Worm (Caenorhabditis elegans): ENCODE results near the gene F31B9.3.

F31B9.3 gene

ce11 chrX:15923440-15923839 is at the start of gene F31B9.3:
Gene F31B9.3, plus strand, starts transcription at chrX:15923740.
- TF ChIP-seq C08G9.2 (tag; optimal IDR thresholded peaks at IDR 0.05) (no peak), elt-4 (tag; optimal IDR thresholded peaks at IDR 0.05) (no peak), Y22D7AL.16 (tag; optimal IDR thresholded peaks at IDR 0.05) (no peak), sox-4 (tag; optimal IDR thresholded peaks at IDR 0.05) (no peak), pax-1 (tag; optimal IDR thresholded peaks at IDR 0.05) (no peak), ceh-31 (tag; optimal IDR thresholded peaks at IDR 0.05) (no peak), fax-1 (tag; optimal IDR thresholded peaks at IDR 0.05) (no peak)

- peak; percentile 21 for TF ChIP-seq ceh-19 (GFP tag; optimal IDR thresholded peaks at IDR 0.05)
- TF ChIP-seq K02D7.2 (tag; optimal IDR thresholded peaks at IDR 0.05), result no peak
- no peak for TF ChIP-seq mec-3 (tag; optimal IDR thresholded peaks at IDR 0.05; ENCODE audit: borderline replicate concordance)
- no peak for TF ChIP-seq nhr-232 (tag; optimal IDR thresholded peaks at IDR 0.05)
- TF ChIP-seq T23F11.4 (GFP tag; optimal IDR thresholded peaks at IDR 0.05), result peak; percentile 10
- TF ChIP-seq che-1 (tag; optimal IDR thresholded peaks at IDR 0.05), result peak; percentile 29
- TF ChIP-seq ceh-6 (GFP tag; optimal IDR thresholded peaks at IDR 0.05), result peak; percentile 29
These were observed 46.6 kb upstream of the F31B9.3 start for ce11 chrX:15876936-15877335.

- TF ChIP-seq lin-11 (tag; optimal IDR thresholded peaks at IDR 0.05), result no peak
- TF ChIP-seq eyg-1 (tag; optimal IDR thresholded peaks at IDR 0.05), result no peak
- TF ChIP-seq ceh-45 (GFP tag; IDR thresholded peaks at IDR 0.05), result no peak
- TF ChIP-seq ttx-3 (tag; optimal IDR thresholded peaks at IDR 0.05), result no peak
- TF ChIP-seq unc-86 (tag; optimal IDR thresholded peaks at IDR 0.05), result no peak
- no peak for TF ChIP-seq pax-1 (tag; optimal IDR thresholded peaks at IDR 0.05)
- no peak for TF ChIP-seq ets-4 (tag; optimal IDR thresholded peaks at IDR 0.05)
- TF ChIP-seq pqm-1 (tag; optimal IDR thresholded peaks at IDR 0.05), result no peak
These were observed 44.8 kb upstream of the F31B9.3 start, which contains the start of gene gmeb-2 for ce11 chrX:15878785-15879184. Gene gmeb-2, plus strand, starts transcription at chrX:15879085.

ce11 chrX:15881027-15881426 is 42.5 kb upstream of the F31B9.3 start:
- peak; percentile 29 for TF ChIP-seq pha-2 (tag; optimal IDR thresholded peaks at IDR 0.05)
- no peak for TF ChIP-seq ceh-18 (tag; optimal IDR thresholded peaks at IDR 0.05)
- TF ChIP-seq ceh-34 (tag; optimal IDR thresholded peaks at IDR 0.05), result peak; percentile 54
- peak; percentile 26 for TF ChIP-seq ref-2 (tag; optimal IDR thresholded peaks at IDR 0.05)

- no peak for TF ChIP-seq fkh-10 (GFP tag; optimal IDR thresholded peaks at IDR 0.05)
- no peak for TF ChIP-seq dve-1 (tag; optimal IDR thresholded peaks at IDR 0.05)
- no peak for TF ChIP-seq unc-55 (GFP tag; optimal IDR thresholded peaks at IDR 0.05)
- TF ChIP-seq sdc-2 (tag; optimal IDR thresholded peaks at IDR 0.05), result no peak
- no peak for TF ChIP-seq ceh-45 (GFP tag; IDR thresholded peaks at IDR 0.05)
- TF ChIP-seq syd-9 (tag; optimal IDR thresholded peaks at IDR 0.05), result no peak
- TF ChIP-seq hlh-30 (tag; optimal IDR thresholded peaks at IDR 0.05; ENCODE audit: insufficient read depth), result no peak
- TF ChIP-seq ceh-24 (tag; optimal IDR thresholded peaks at IDR 0.05), result no peak
- no peak for TF ChIP-seq odd-2 (tag; optimal IDR thresholded peaks at IDR 0.05)
- TF ChIP-seq elt-4 (tag; optimal IDR thresholded peaks at IDR 0.05), result no peak
- no peak for TF ChIP-seq ceh-6 (GFP tag; optimal IDR thresholded peaks at IDR 0.05)
- TF ChIP-seq ceh-30 (tag; optimal IDR thresholded peaks at IDR 0.05), result no peak
- TF ChIP-seq T23F11.4 (GFP tag; optimal IDR thresholded peaks at IDR 0.05), result no peak
- no peak for TF ChIP-seq ttx-3 (tag; optimal IDR thresholded peaks at IDR 0.05)
- TF ChIP-seq dmd-4 (tag; optimal IDR thresholded peaks at IDR 0.05; ENCODE audit: borderline replicate concordance), result no peak
- no peak for TF ChIP-seq sox-4 (tag; optimal IDR thresholded peaks at IDR 0.05)
- no peak for TF ChIP-seq hlh-8 (tag; optimal IDR thresholded peaks at IDR 0.05)
These were observed 39.1 kb upstream of the F31B9.3 start for ce11 chrX:15884478-15884877.

Data from whole organism, late embryonic.